2 fruit fly cellular contexts compared by ENCODE assay signal in genomic region chr3R:21967840-21968239, dm6.
TF ChIP-seq lines count a peak whose summit lies in the region.

No protein-coding gene starts in this region.

- no peak for TF ChIP-seq CTCF in whole organism, embryonic (GFP tag; optimal IDR thresholded peaks at IDR 0.05; lab: Kevin White, UChicago)

TF ChIP-seq in whole organism, embryonic, 481 proteins besides CTCF, POLR2A, EP300 and RAD21:
- TF ChIP-seq CG11696 (GFP tag; IDR thresholded peaks at IDR 0.05; lab: Robert Waterston, UW) (no peak), scrt (GFP tag; optimal IDR thresholded peaks at IDR 0.05; lab: Kevin White, UChicago) (peak; percentile 87)
TF ChIP-seq in whole organism, embryonic: peak in this region for 1.

TF ChIP-seq in whole organism, pupa, 21 proteins besides CTCF, POLR2A, EP300 and RAD21:
- peak; percentile 61 for TF ChIP-seq CG12605 (GFP tag; IDR thresholded peaks at IDR 0.05; lab: Robert Waterston, UW)
- TF ChIP-seq fd96Ca (GFP tag; IDR thresholded peaks at IDR 0.05; lab: Robert Waterston, UW): no peak
